Worm (Caenorhabditis elegans) whole organism, late embryonic: ENCODE measurements around the gene C06H5.8.
"Not testable (repeated sequence)": the region's sequence is repeated elsewhere in the genome, so short reads cannot be mapped to it uniquely, and the experiment has no call there.

Source experiments
- ama-1 ChIP-seq: fragments of 150-350 bp; optimal IDR thresholded peaks from 2 replicates; lab custom pipeline; 2014
- zip-5 ChIP-seq: sonication (generic microtip); optimal IDR thresholded peaks from 2 replicates; lab custom pipeline; 2016; ENCODE audit warnings: missing genetic modification characterization, missing compliant biosample characterization

DNA sequence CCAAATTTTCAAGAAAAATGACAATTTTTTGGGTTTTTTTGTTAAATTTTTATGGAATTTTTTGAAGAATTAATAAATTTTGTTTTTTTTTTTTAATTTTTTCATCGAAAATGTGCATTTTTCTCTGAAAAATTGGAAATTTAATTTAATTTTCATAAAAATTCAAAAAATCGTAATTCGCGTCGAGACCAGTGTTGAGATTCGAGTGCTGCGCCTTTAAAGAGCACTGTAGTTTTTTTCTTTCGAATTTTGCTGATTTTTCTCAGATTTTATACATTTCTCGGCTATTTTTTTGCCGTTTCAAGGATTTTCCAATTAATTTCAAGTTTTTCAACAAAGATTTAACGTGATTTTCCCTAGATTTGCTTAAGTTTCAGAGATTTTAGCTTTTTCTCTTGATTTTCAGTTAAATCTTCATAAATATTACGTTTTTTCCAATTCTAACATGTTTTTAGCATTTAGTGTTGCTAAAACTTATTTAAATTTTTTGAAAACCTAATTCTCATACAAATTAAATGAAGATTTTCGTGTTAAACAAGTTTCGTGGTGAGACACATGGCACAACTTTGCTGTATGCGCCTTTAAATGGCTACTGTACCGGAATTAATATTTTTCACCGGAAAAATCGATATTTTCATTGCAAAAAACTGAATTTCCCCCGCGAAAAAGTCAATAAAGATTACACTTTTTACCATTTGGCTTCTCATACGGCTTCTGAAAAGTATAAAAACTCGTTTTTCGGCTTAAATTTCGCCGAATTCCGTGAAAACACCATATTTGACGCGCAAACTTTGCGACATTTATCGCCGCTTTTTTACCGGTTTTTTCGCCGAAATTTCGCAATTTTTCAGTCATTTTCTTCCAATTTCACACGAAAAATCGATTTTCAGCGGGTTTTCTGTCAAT, 5.5 kb downstream of the C06H5.8 start, which contains the start of gene usp-50:
- not testable (repeated sequence) for TF ChIP-seq ama-1 (lab: Kevin White, UChicago); zip-5 (tag; lab: Kevin White, UChicago)
